Fruit fly (Drosophila melanogaster): ENCODE data around the gene CG34175.

DNA sequence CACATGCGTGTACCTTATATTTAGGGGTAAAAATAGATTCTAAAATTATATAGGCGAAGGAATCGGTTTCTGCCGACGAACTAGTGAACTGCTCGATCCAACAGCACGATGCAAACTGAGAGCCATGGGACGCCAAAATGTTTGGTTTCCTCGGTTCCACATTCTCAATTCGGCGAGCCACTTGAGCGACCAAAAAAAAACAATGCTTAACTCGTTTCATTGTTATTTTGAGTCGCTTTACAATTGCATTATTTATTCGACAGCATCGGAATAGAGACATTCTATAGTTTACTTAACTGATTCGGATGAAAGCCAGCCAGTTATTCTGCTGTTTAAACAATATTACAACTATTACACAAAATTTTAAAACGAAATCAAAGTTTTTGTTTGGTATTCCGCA, 22.2 kb upstream of the CG34175 start, which contains the start of gene CG15412:
- TF ChIP-seq usp (GFP tag; optimal IDR thresholded peaks at IDR 0.05) (no peak), psq (optimal IDR thresholded peaks at IDR 0.05) (no peak), CG8478 (optimal IDR thresholded peaks at IDR 0.05) (no peak), Dll (optimal IDR thresholded peaks at IDR 0.05) (no peak), pan (optimal IDR thresholded peaks at IDR 0.05) (no peak)

Measured in whole organism.